Worm (Caenorhabditis elegans) whole organism, L1 larva: ENCODE measurements around the gene M7.8.

Experiments used
- C04F5.9 ChIP-seq: sonication (generic microtip); optimal IDR thresholded peaks from 2 replicates; lab custom pipeline; 2016; ENCODE audit warnings: missing genetic modification characterization, missing compliant biosample characterization
- C16A3.4 ChIP-seq: fragments of 150-350 bp; optimal IDR thresholded peaks from 2 replicates; lab custom pipeline; 2014; ENCODE audit warnings: missing biosample characterization, missing genetic modification characterization
- C34B4.2 ChIP-seq: sonication (generic microtip); optimal IDR thresholded peaks from 2 replicates; lab custom pipeline; 2017; ENCODE audit warnings: mild to moderate bottlenecking, missing genetic modification characterization, missing compliant biosample characterization
- F16B12.6 ChIP-seq: fragments of 150-350 bp; optimal IDR thresholded peaks from 2 replicates; lab custom pipeline; 2014; ENCODE audit warnings: missing biosample characterization, missing genetic modification characterization
- Y116A8C.19 ChIP-seq: sonication (generic microtip); optimal IDR thresholded peaks from 2 replicates; lab custom pipeline; 2016; ENCODE audit warnings: missing compliant biosample characterization, missing genetic modification characterization, borderline replicate concordance
- aly-2 ChIP-seq: fragments of 150-350 bp; optimal IDR thresholded peaks from 2 replicates; lab custom pipeline; 2014; ENCODE audit warnings: missing biosample characterization, missing genetic modification characterization
- blmp-1 ChIP-seq: fragments of 150-350 bp; optimal IDR thresholded peaks from 2 replicates; lab custom pipeline; 2014; ENCODE audit warnings: missing biosample characterization, missing genetic modification characterization
- ceh-63 ChIP-seq: fragments of 200-800 bp; sonication (Bioruptor generic); optimal IDR thresholded peaks from 2 replicates; lab custom pipeline; 2018; ENCODE audit warnings: mild to moderate bottlenecking, missing genetic modification characterization, missing compliant biosample characterization
- ceh-82 ChIP-seq, 3 experiments: fragments of 150-350 bp in 1 of 3; sonication (generic microtip) in 2 of 3; optimal IDR thresholded peaks; 2 replicates each; lab custom pipeline; 2014 to 2017; ENCODE audit warnings: missing biosample characterization in 3 of 3, missing genetic modification characterization in 3 of 3
- dpl-1 ChIP-seq, 3 experiments: fragments of 150-350 bp in 2 of 3; sonication (generic microtip) in 1 of 3; optimal IDR thresholded peaks; 2 replicates each; lab custom pipeline; 2014 to 2017; ENCODE audit warnings: missing biosample characterization in 3 of 3, missing genetic modification characterization in 3 of 3, missing genetic modification reagents in 3 of 3
- dsc-1 ChIP-seq: sonication (generic microtip); optimal IDR thresholded peaks from 2 replicates; lab custom pipeline; 2016; ENCODE audit warnings: mild to moderate bottlenecking, missing genetic modification characterization, missing compliant biosample characterization
- efl-1 ChIP-seq, 4 experiments: fragments of 150-350 bp; optimal IDR thresholded peaks in 3 of 4; peaks in 1 of 4; 1 replicate in 1 of 4; 2 replicates in 3 of 4; lab custom pipeline; 2014; ENCODE audit warnings: missing biosample characterization in 2 of 4, missing genetic modification characterization in 2 of 4, missing genetic modification reagents in 2 of 4
- efl-3 ChIP-seq: fragments of 200-800 bp; sonication (Bioruptor generic); optimal IDR thresholded peaks from 2 replicates; lab custom pipeline; 2018; ENCODE audit warnings: mild to moderate bottlenecking, missing genetic modification characterization, missing compliant biosample characterization
- egl-13 ChIP-seq: sonication (generic microtip); optimal IDR thresholded peaks from 2 replicates; lab custom pipeline; 2016; ENCODE audit warnings: missing genotype, missing genetic modification reagents, missing genetic modification characterization, missing compliant biosample characterization
- egl-27 ChIP-seq, 2 experiments: fragments of 150-350 bp in 1 of 2; sonication (generic microtip); optimal IDR thresholded peaks; 3 replicates each; lab custom pipeline; 2017 to 2018; ENCODE audit warnings: missing biosample characterization in 2 of 2, missing genetic modification characterization in 2 of 2, missing genetic modification reagents in 2 of 2
- elt-3 ChIP-seq, 6 experiments: fragments of 150-350 bp in 1 of 6; sonication (generic microtip); optimal IDR thresholded peaks; 2 replicates each; lab custom pipeline; 2017 to 2018; ENCODE audit warnings: missing biosample characterization in 6 of 6, missing genetic modification characterization in 6 of 6, inconsistent platforms in 1 of 6
- fkh-4 ChIP-seq: sonication (generic microtip); optimal IDR thresholded peaks from 2 replicates; lab custom pipeline; 2016; ENCODE audit warnings: missing compliant biosample characterization, missing genetic modification characterization, borderline replicate concordance
- fkh-8 ChIP-seq: sonication (generic microtip); optimal IDR thresholded peaks from 2 replicates; lab custom pipeline; 2016; ENCODE audit warnings: mild to moderate bottlenecking, missing genetic modification characterization, missing compliant biosample characterization
- hlh-17 ChIP-seq: fragments of 200-800 bp; sonication (Bioruptor generic); optimal IDR thresholded peaks from 2 replicates; lab custom pipeline; 2018; ENCODE audit warnings: missing genetic modification characterization, mild to moderate bottlenecking, missing compliant biosample characterization, moderate library complexity, borderline replicate concordance
- hlh-4 ChIP-seq: sonication (generic microtip); optimal IDR thresholded peaks from 2 replicates; lab custom pipeline; 2016; ENCODE audit warnings: mild to moderate bottlenecking, missing genetic modification characterization, missing compliant biosample characterization
- hpl-2 ChIP-seq: fragments of 150-350 bp; optimal IDR thresholded peaks from 2 replicates; lab custom pipeline; 2014; ENCODE audit warnings: missing biosample characterization, missing genetic modification reagents, missing genetic modification characterization
- jun-1 ChIP-seq: fragments of 150-350 bp; optimal IDR thresholded peaks from 2 replicates; lab custom pipeline; 2014; ENCODE audit warnings: missing biosample characterization, missing genetic modification reagents, missing genetic modification characterization
- lin-14 ChIP-seq: fragments of 200-800 bp; sonication (Bioruptor generic); optimal IDR thresholded peaks from 2 replicates; lab custom pipeline; 2018; ENCODE audit warnings: mild to moderate bottlenecking, missing genetic modification characterization, moderate library complexity, missing compliant biosample characterization
- lin-15B ChIP-seq: fragments of 150-350 bp; sonication (generic microtip); optimal IDR thresholded peaks from 3 replicates; lab custom pipeline; 2014; ENCODE audit warnings: missing biosample characterization, missing genetic modification characterization
- lin-35 ChIP-seq, 2 experiments: fragments of 150-350 bp; optimal IDR thresholded peaks; 2 replicates each; lab custom pipeline; 2014; ENCODE audit warnings: missing biosample characterization in 2 of 2, missing genetic modification characterization in 2 of 2, missing genetic modification reagents in 2 of 2
- lsy-2 ChIP-seq, 2 experiments: fragments of 150-350 bp; optimal IDR thresholded peaks; 2 replicates each; lab custom pipeline; 2014; ENCODE audit warnings: missing biosample characterization in 2 of 2, missing genetic modification characterization in 2 of 2
- mab-9 ChIP-seq: fragments of 200-800 bp; sonication (Bioruptor generic); IDR thresholded peaks from 2 replicates; pipeline ENCODE4 v1.3.6; 2022; ENCODE audit warnings: missing genetic modification reagents, missing genetic modification characterization, missing compliant biosample characterization
- mdl-1 ChIP-seq, 2 experiments: fragments of 150-350 bp; optimal IDR thresholded peaks; 2 replicates each; lab custom pipeline; 2014 to 2017; ENCODE audit warnings: missing biosample characterization in 2 of 2, missing genetic modification characterization in 2 of 2, inconsistent platforms in 1 of 2
- nhr-19 ChIP-seq: fragments of 200-800 bp; sonication (Bioruptor generic); conservative IDR thresholded peaks from 2 replicates; pipeline ENCODE4 v1.3.6; 2022; ENCODE audit warnings: missing genetic modification characterization, missing compliant biosample characterization
- nhr-20 ChIP-seq: sonication (generic microtip); optimal IDR thresholded peaks from 2 replicates; lab custom pipeline; 2016; ENCODE audit warnings: mild to moderate bottlenecking, missing genetic modification characterization, missing compliant biosample characterization
- nhr-77 ChIP-seq: fragments of 150-350 bp; optimal IDR thresholded peaks from 2 replicates; lab custom pipeline; 2014; ENCODE audit warnings: missing biosample characterization, missing genetic modification characterization
- nhr-90 ChIP-seq: sonication (generic microtip); optimal IDR thresholded peaks from 2 replicates; lab custom pipeline; 2016; ENCODE audit warnings: mild to moderate bottlenecking, missing genetic modification characterization, missing compliant biosample characterization; ENCODE audit not compliant: poor library complexity
- pag-3 ChIP-seq: sonication (generic microtip); optimal IDR thresholded peaks from 2 replicates; lab custom pipeline; 2017; ENCODE audit warnings: missing genetic modification characterization, mild to moderate bottlenecking, missing compliant biosample characterization, antibody characterized with exemption, borderline replicate concordance; ENCODE audit not compliant: insufficient read depth
- pax-3 ChIP-seq: fragments of 200-800 bp; sonication (Bioruptor generic); optimal IDR thresholded peaks from 2 replicates; lab custom pipeline; 2018; ENCODE audit warnings: mild to moderate bottlenecking, missing genetic modification characterization, moderate library complexity, missing compliant biosample characterization
- skn-1 ChIP-seq: fragments of 150-350 bp; optimal IDR thresholded peaks from 2 replicates; lab custom pipeline; 2014; ENCODE audit warnings: missing biosample characterization, missing genetic modification characterization
- snpc-4 ChIP-seq: fragments of 150-350 bp; optimal IDR thresholded peaks from 2 replicates; lab custom pipeline; 2014; ENCODE audit warnings: missing biosample characterization, missing genetic modification characterization
- snu-23 ChIP-seq: sonication (generic microtip); optimal IDR thresholded peaks from 2 replicates; lab custom pipeline; 2016; ENCODE audit warnings: missing genetic modification characterization, missing compliant biosample characterization
- sox-4 ChIP-seq: sonication (generic microtip); optimal IDR thresholded peaks from 2 replicates; lab custom pipeline; 2016; ENCODE audit warnings: missing genetic modification characterization, missing compliant biosample characterization
- swsn-7 ChIP-seq: sonication (generic microtip); optimal IDR thresholded peaks from 2 replicates; lab custom pipeline; 2016; ENCODE audit warnings: missing genetic modification characterization, missing compliant biosample characterization
- tbx-2 ChIP-seq: sonication (generic microtip); optimal IDR thresholded peaks from 2 replicates; lab custom pipeline; 2016; ENCODE audit warnings: missing genetic modification characterization, missing compliant biosample characterization
- unc-62 ChIP-seq: fragments of 150-350 bp; optimal IDR thresholded peaks from 2 replicates; lab custom pipeline; 2014; ENCODE audit warnings: missing biosample characterization, missing genetic modification reagents, missing genetic modification characterization
- vab-15 ChIP-seq: sonication (generic microtip); optimal IDR thresholded peaks from 2 replicates; lab custom pipeline; 2017; ENCODE audit warnings: missing genotype, mild to moderate bottlenecking, missing genetic modification characterization, missing compliant biosample characterization
- xbp-1 ChIP-seq: sonication (generic microtip); optimal IDR thresholded peaks from 2 replicates; lab custom pipeline; 2016; ENCODE audit warnings: missing genetic modification characterization, missing compliant biosample characterization
- zag-1 ChIP-seq: fragments of 150-350 bp; optimal IDR thresholded peaks from 2 replicates; lab custom pipeline; 2014; ENCODE audit warnings: missing biosample characterization, missing genetic modification characterization
- ztf-11 ChIP-seq, 2 experiments: sonication (generic microtip); optimal IDR thresholded peaks; 2 replicates each; lab custom pipeline; 2016 to 2017; ENCODE audit warnings: missing genetic modification characterization in 2 of 2, missing biosample characterization in 1 of 2, missing compliant biosample characterization in 1 of 2
- ztf-4 ChIP-seq: fragments of 150-350 bp; optimal IDR thresholded peaks from 2 replicates; lab custom pipeline; 2014; ENCODE audit warnings: missing biosample characterization, missing genetic modification characterization

Gene M7.8

ce11 chrIV:11089527-11089926, 5.4 kb downstream of the M7.8 start, which contains the start of gene M7.7:
Gene M7.7 (plus strand): TSS chrIV:11089827.
- TF ChIP-seq C16A3.4 (tag; lab: Kevin White, UChicago) (no peak), ceh-63 (GFP tag; lab: Kevin White, UChicago) (no peak), xbp-1 (no peak), aly-2 (tag; lab: Kevin White, UChicago) (no peak), pag-3 (tag; lab: Kevin White, UChicago) (no peak), C04F5.9 (tag; lab: Kevin White, UChicago) (no peak), pax-3 (tag; lab: Kevin White, UChicago) (no peak), jun-1 (tag; lab: Kevin White, UChicago) (no peak), lin-15B (tag; lab: Kevin White, UChicago) (no peak), dsc-1 (tag; lab: Kevin White, UChicago) (no peak), zag-1 (tag; lab: Kevin White, UChicago) (no peak), efl-1 (optimal IDR thresholded peaks at IDR 0.05; lab: Kevin White, UChicago) (no peak), efl-1 (GFP tag; optimal IDR thresholded peaks at IDR 0.05 in 1 of 2; lab: Kevin White, UChicago) (no peak), C34B4.2 (no peak), swsn-7 (tag; lab: Kevin White, UChicago) (no peak)

ce11 chrIV:11083609-11084008, 11.3 kb downstream of the M7.8 start, which contains the start of gene klc-1:
Gene klc-1 (plus strand): TSS chrIV:11083735.
- TF ChIP-seq ztf-4 (no peak), dpl-1 (GFP tag; optimal IDR thresholded peaks at IDR 0.05; lab: Kevin White, UChicago) (peak in 1 of 3 experiments; percentile 2), lsy-2 (tag; optimal IDR thresholded peaks at IDR 0.05; lab: Kevin White, UChicago) (peak; percentile 40 to 69)

- TF ChIP-seq hlh-17 (no peak), F16B12.6 (tag; lab: Kevin White, UChicago) (peak; percentile 34), nhr-19 (GFP tag; lab: Robert Waterston, UW) (peak; percentile 91), mdl-1 (tag; optimal IDR thresholded peaks at IDR 0.05; lab: Kevin White, UChicago) (peak in 1 of 2 experiments; percentile 95), unc-62 (GFP tag; lab: Kevin White, UChicago) (no peak), efl-3 (GFP tag; lab: Kevin White, UChicago) (no peak), zag-1 (tag; lab: Kevin White, UChicago) (peak; percentile 100), hlh-4 (tag; lab: Kevin White, UChicago) (no peak), elt-3 (tag; optimal IDR thresholded peaks at IDR 0.05; lab: Kevin White, UChicago) (peak in 4 of 6 experiments; percentile 28 to 90 (median 75)), nhr-77 (tag; lab: Kevin White, UChicago) (peak; percentile 95), hpl-2 (GFP tag; lab: Kevin White, UChicago) (peak; percentile 54), ztf-11 (tag; optimal IDR thresholded peaks at IDR 0.05; lab: Kevin White, UChicago) (peak in 1 of 2 experiments; percentile 77), snpc-4 (tag; lab: Kevin White, UChicago) (peak; percentile 71), lin-35 (GFP tag; optimal IDR thresholded peaks at IDR 0.05; lab: Kevin White, UChicago) (peak; percentile 85 to 87), lin-14 (GFP tag; lab: Kevin White, UChicago) (peak; percentile 98), sox-4 (tag; lab: Kevin White, UChicago) (peak; percentile 65), blmp-1 (tag; lab: Kevin White, UChicago) (peak; percentile 86), egl-13 (peak; percentile 91), pax-3 (tag; lab: Kevin White, UChicago) (peak; percentile 70), egl-27 (tag; optimal IDR thresholded peaks at IDR 0.05; lab: Kevin White, UChicago) (peak; percentile 32 to 66), skn-1 (tag; lab: Kevin White, UChicago) (peak; percentile 73), tbx-2 (tag; lab: Kevin White, UChicago) (peak; percentile 97), Y116A8C.19 (tag; lab: Kevin White, UChicago) (no peak), xbp-1 (peak; percentile 94), vab-15 (tag; lab: Kevin White, UChicago) (peak; percentile 63), snu-23 (GFP tag; lab: Kevin White, UChicago) (peak; percentile 98), ceh-82 (tag; optimal IDR thresholded peaks at IDR 0.05; lab: Kevin White, UChicago) (peak; percentile 80 to 92 (median 90)), fkh-8 (peak; percentile 97), efl-1 (optimal IDR thresholded peaks at IDR 0.05; lab: Kevin White, UChicago) (peak; percentile 86 to 92), efl-1 (GFP tag; optimal IDR thresholded peaks at IDR 0.05 in 1 of 2; lab: Kevin White, UChicago) (peak; percentile 67 to 97), fkh-4 (tag; lab: Kevin White, UChicago) (peak; percentile 57), nhr-20 (tag; lab: Kevin White, UChicago) (peak; percentile 96), mab-9 (GFP tag; lab: Robert Waterston, UW) (peak; percentile 81), nhr-90 (tag; lab: Kevin White, UChicago) (peak; percentile 90)
Measured at ce11 chrIV:11082789-11083235, 12.1 kb downstream of the M7.8 start.
